Worm (Caenorhabditis elegans) whole organism, L4/young adult: ENCODE data around the gene otpl-2.

Source experiments
- dao-5 ChIP-seq: sonication (generic microtip); optimal IDR thresholded peaks from 2 replicates; lab custom pipeline; 2016; ENCODE audit warnings: missing genotype, missing genetic modification characterization, moderate library complexity, missing compliant biosample characterization
- him-1 ChIP-seq: sonication (generic microtip); optimal IDR thresholded peaks from 2 replicates; lab custom pipeline; 2016; ENCODE audit warnings: missing genotype, missing genetic modification reagents, missing genetic modification characterization, missing compliant biosample characterization

ce11 chrV:4038557-4038956 is 35.0 kb upstream of the otpl-2 start:
- TF ChIP-seq dao-5 (no peak), him-1 (no peak)
